Worm (Caenorhabditis elegans) whole organism, mixed stage, embryonic: ENCODE measurements around the gene F49C5.5.

Experiments
- elt-3 ChIP-seq: fragments of 150-350 bp; optimal IDR thresholded peaks from 2 replicates; lab custom pipeline; 2014; ENCODE audit warnings: missing biosample characterization, missing genetic modification characterization
- ham-2 ChIP-seq: fragments of 200-800 bp; sonication (Bioruptor generic); optimal IDR thresholded peaks from 2 replicates; lab custom pipeline; 2018; ENCODE audit warnings: mild to moderate bottlenecking, missing genetic modification characterization, missing compliant biosample characterization
- lin-13 ChIP-seq: fragments of 150-350 bp; optimal IDR thresholded peaks from 2 replicates; lab custom pipeline; 2014; ENCODE audit warnings: missing biosample characterization, missing genetic modification characterization
- mep-1 ChIP-seq: fragments of 150-350 bp; optimal IDR thresholded peaks from 2 replicates; lab custom pipeline; 2017; ENCODE audit warnings: missing biosample characterization, missing genetic modification reagents, missing genetic modification characterization, inconsistent platforms
- nhr-12 ChIP-seq: fragments of 150-350 bp; optimal IDR thresholded peaks from 2 replicates; lab custom pipeline; 2014; ENCODE audit warnings: missing biosample characterization, missing genetic modification characterization
- nhr-2 ChIP-seq: fragments of 150-350 bp; optimal IDR thresholded peaks from 2 replicates; lab custom pipeline; 2014; ENCODE audit warnings: missing biosample characterization, missing genetic modification characterization
- unc-62 ChIP-seq: fragments of 150-350 bp; optimal IDR thresholded peaks from 2 replicates; lab custom pipeline; 2014; ENCODE audit warnings: missing biosample characterization, missing genetic modification reagents, missing genetic modification characterization
- ztf-11 ChIP-seq: fragments of 150-350 bp; optimal IDR thresholded peaks from 2 replicates; lab custom pipeline; 2014; ENCODE audit warnings: missing biosample characterization, missing genetic modification characterization

ce11 chrII:12560210-12560609 lies 13.9 kb upstream of the F49C5.5 start, which contains the start of gene F49C5.12:
- TF ChIP-seq ham-2 (GFP tag; lab: Kevin White, UChicago) (no peak), nhr-2 (tag; lab: Kevin White, UChicago) (no peak), mep-1 (tag; lab: Kevin White, UChicago) (no peak), elt-3 (tag; lab: Kevin White, UChicago) (no peak), ztf-11 (no peak), nhr-12 (tag; lab: Kevin White, UChicago) (no peak), unc-62 (GFP tag; lab: Kevin White, UChicago) (no peak), lin-13 (tag; lab: Kevin White, UChicago) (no peak)
